Worm (Caenorhabditis elegans) whole organism, L4 larva: ENCODE data around the gene Y43F8B.22.

Source experiments
- D1046.2 ChIP-seq: fragments of 200-800 bp; sonication (Bioruptor generic); IDR thresholded peaks from 2 replicates; pipeline ENCODE4 v1.3.6; 2022; ENCODE audit warnings: missing genetic modification characterization, missing compliant biosample characterization
- F10B5.3 ChIP-seq: sonication (generic microtip); optimal IDR thresholded peaks from 2 replicates; lab custom pipeline; 2016; ENCODE audit warnings: mild to moderate bottlenecking, missing genetic modification characterization, missing compliant biosample characterization
- F37D6.2 ChIP-seq: sonication (generic microtip); optimal IDR thresholded peaks from 2 replicates; lab custom pipeline; 2016; ENCODE audit warnings: mild to moderate bottlenecking, missing genetic modification characterization, missing compliant biosample characterization
- F44E2.7 ChIP-seq: fragments of 200-800 bp; sonication (Bioruptor generic); IDR thresholded peaks from 2 replicates; pipeline ENCODE4 v2.1.2; 2022; ENCODE audit warnings: missing genetic modification characterization, missing compliant biosample characterization
- F49E8.2 ChIP-seq: sonication (generic microtip); optimal IDR thresholded peaks from 2 replicates; lab custom pipeline; 2016; ENCODE audit warnings: missing compliant biosample characterization, mild to moderate bottlenecking, missing genetic modification characterization, borderline replicate concordance
- R02D3.7 ChIP-seq: fragments of 150-350 bp; sonication (generic microtip); optimal IDR thresholded peaks from 3 replicates; lab custom pipeline; 2014; ENCODE audit warnings: missing biosample characterization, missing genetic modification characterization
- T20F7.1 ChIP-seq: fragments of 200-800 bp; sonication (Bioruptor generic); optimal IDR thresholded peaks from 2 replicates; lab custom pipeline; 2018; ENCODE audit warnings: mild to moderate bottlenecking, missing genetic modification characterization, missing compliant biosample characterization
- T26A8.4 ChIP-seq: fragments of 200-800 bp; sonication (Bioruptor generic); IDR thresholded peaks from 2 replicates; pipeline ENCODE4 v1.3.6; 2022; ENCODE audit warnings: missing genetic modification characterization, missing compliant biosample characterization
- Y75B8A.6 ChIP-seq: fragments of 200-800 bp; sonication (Bioruptor generic); IDR thresholded peaks from 2 replicates; pipeline ENCODE4 v1.3.6; 2022; ENCODE audit warnings: missing genetic modification reagents, missing genetic modification characterization, missing compliant biosample characterization
- aha-1 ChIP-seq: fragments of 150-350 bp; peaks from one replicate; lab custom pipeline; 2014; ENCODE audit warnings: missing biosample characterization, missing genetic modification characterization
- aly-2 ChIP-seq: sonication (generic microtip); optimal IDR thresholded peaks from 2 replicates; lab custom pipeline; 2018; ENCODE audit warnings: missing biosample characterization, missing genetic modification characterization
- ctbp-1 ChIP-seq: fragments of 200-800 bp; sonication (Bioruptor generic); IDR thresholded peaks from 2 replicates; pipeline ENCODE4 v1.3.6; 2022; ENCODE audit warnings: missing genetic modification reagents, missing genetic modification characterization, missing compliant biosample characterization
- daf-16 ChIP-seq, 3 experiments: sonication (generic microtip); optimal IDR thresholded peaks; 2 replicates each; lab custom pipeline; 2016 to 2017; ENCODE audit warnings: missing genetic modification characterization in 3 of 3, missing genetic modification reagents in 3 of 3, mild to moderate bottlenecking in 2 of 3, missing compliant biosample characterization in 2 of 3, missing biosample characterization in 1 of 3, moderate library complexity in 1 of 3
- dmd-6 ChIP-seq: fragments of 200-800 bp; sonication (Bioruptor generic); IDR thresholded peaks from 2 replicates; pipeline ENCODE4 v1.3.6; 2022; ENCODE audit warnings: missing genetic modification reagents, missing genetic modification characterization, missing compliant biosample characterization
- dve-1 ChIP-seq: sonication (generic microtip); optimal IDR thresholded peaks from 2 replicates; lab custom pipeline; 2017; ENCODE audit warnings: antibody characterized with exemption, mild to moderate bottlenecking, missing genetic modification characterization, missing compliant biosample characterization; ENCODE audit not compliant: insufficient read depth
- egl-43 ChIP-seq: fragments of 200-800 bp; sonication (Bioruptor generic); IDR thresholded peaks from 2 replicates; pipeline ENCODE4 v1.3.6; 2022; ENCODE audit warnings: missing genetic modification reagents, missing genetic modification characterization, missing compliant biosample characterization
- hif-1 ChIP-seq, 2 experiments: sonication (generic microtip); optimal IDR thresholded peaks; 2 replicates each; lab custom pipeline; 2016 to 2017; ENCODE audit warnings: missing compliant biosample characterization in 2 of 2, missing genetic modification characterization in 2 of 2, missing genetic modification reagents in 2 of 2, missing genotype in 2 of 2, mild to moderate bottlenecking in 1 of 2
- hlh-11 ChIP-seq: fragments of 200-800 bp; sonication (Bioruptor generic); optimal IDR thresholded peaks from 2 replicates; lab custom pipeline; 2018; ENCODE audit warnings: mild to moderate bottlenecking, missing genetic modification characterization, missing compliant biosample characterization
- hlh-30 ChIP-seq: sonication (generic microtip); optimal IDR thresholded peaks from 2 replicates; lab custom pipeline; 2017; ENCODE audit warnings: antibody characterized with exemption, mild to moderate bottlenecking, missing genetic modification characterization, missing compliant biosample characterization; ENCODE audit not compliant: insufficient read depth
- hmg-1.1 ChIP-seq: fragments of 200-800 bp; sonication (Bioruptor generic); IDR thresholded peaks from 2 replicates; pipeline ENCODE4 v1.3.6; 2022; ENCODE audit warnings: missing genetic modification reagents, missing genetic modification characterization, missing compliant biosample characterization
- lim-7 ChIP-seq: fragments of 200-800 bp; sonication (Bioruptor generic); IDR thresholded peaks from 2 replicates; pipeline ENCODE4 v1.3.6; 2022; ENCODE audit warnings: missing genetic modification characterization, missing compliant biosample characterization
- madf-9 ChIP-seq: fragments of 200-800 bp; sonication (Bioruptor generic); conservative IDR thresholded peaks from 2 replicates; pipeline ENCODE4 v1.3.6; 2022; ENCODE audit warnings: missing genetic modification reagents, missing genetic modification characterization, missing compliant biosample characterization
- mxl-2 ChIP-seq: fragments of 200-800 bp; sonication (Bioruptor generic); conservative IDR thresholded peaks from 2 replicates; pipeline ENCODE4 v1.3.6; 2022; ENCODE audit warnings: missing genetic modification reagents, missing genetic modification characterization, missing compliant biosample characterization
- mxl-3 ChIP-seq: fragments of 200-800 bp; sonication (Bioruptor generic); optimal IDR thresholded peaks from 2 replicates; lab custom pipeline; 2018; ENCODE audit warnings: mild to moderate bottlenecking, missing genetic modification characterization, missing compliant biosample characterization
- nhr-11 ChIP-seq: fragments of 150-350 bp; optimal IDR thresholded peaks from 2 replicates; lab custom pipeline; 2014; ENCODE audit warnings: missing biosample characterization, missing genetic modification characterization
- nhr-111 ChIP-seq: fragments of 200-800 bp; sonication (Bioruptor generic); optimal IDR thresholded peaks from 2 replicates; lab custom pipeline; 2018; ENCODE audit warnings: mild to moderate bottlenecking, missing genetic modification characterization, missing compliant biosample characterization
- nhr-28 ChIP-seq: fragments of 150-350 bp; optimal IDR thresholded peaks from 2 replicates; lab custom pipeline; 2014; ENCODE audit warnings: missing biosample characterization, missing genetic modification characterization
- nhr-77 ChIP-seq: fragments of 150-350 bp; optimal IDR thresholded peaks from 2 replicates; lab custom pipeline; 2014; ENCODE audit warnings: missing biosample characterization, missing genetic modification characterization
- pqm-1 ChIP-seq: sonication (generic microtip); optimal IDR thresholded peaks from 2 replicates; lab custom pipeline; 2017; ENCODE audit warnings: missing biosample characterization, missing genetic modification characterization
- sdz-12 ChIP-seq: fragments of 200-800 bp; sonication (Bioruptor generic); optimal IDR thresholded peaks from 2 replicates; lab custom pipeline; 2018; ENCODE audit warnings: mild to moderate bottlenecking, missing genetic modification characterization, missing compliant biosample characterization
- skn-1 ChIP-seq: fragments of 150-350 bp; optimal IDR thresholded peaks from 2 replicates; lab custom pipeline; 2014; ENCODE audit warnings: missing biosample characterization, missing genetic modification characterization
- unc-62 ChIP-seq, 3 experiments: fragments of 150-350 bp in 1 of 3; sonication (generic microtip); optimal IDR thresholded peaks in 2 of 3; peaks in 1 of 3; 1 replicate in 1 of 3; 2 replicates in 2 of 3; lab custom pipeline; 2014 to 2017; ENCODE audit warnings: missing biosample characterization in 3 of 3, missing genetic modification characterization in 3 of 3, missing genetic modification reagents in 3 of 3, missing genotype in 1 of 3
- zfp-3 ChIP-seq: fragments of 200-800 bp; sonication (Bioruptor generic); conservative IDR thresholded peaks from 2 replicates; pipeline ENCODE4 v1.3.6; 2022; ENCODE audit warnings: missing genetic modification reagents, missing genetic modification characterization, missing compliant biosample characterization
- zip-11 ChIP-seq: fragments of 200-800 bp; sonication (Bioruptor generic); IDR thresholded peaks from 2 replicates; pipeline ENCODE4 v1.3.6; 2022; ENCODE audit warnings: missing genetic modification characterization, missing compliant biosample characterization

The Y43F8B.22 gene

ce11 chrV:19467574-19467973 is 15.1 kb upstream of the Y43F8B.22 start, which contains the start of gene Y43F8B.23:
Gene Y43F8B.23 (minus strand): TSS chrV:19467648.
- TF ChIP-seq F37D6.2 (no peak), lim-7 (GFP tag; lab: Robert Waterston, UW) (no peak), hif-1 (tag; optimal IDR thresholded peaks at IDR 0.05; lab: Kevin White, UChicago) (no peak), daf-16 (GFP tag; optimal IDR thresholded peaks at IDR 0.05; lab: Kevin White, UChicago) (no peak), daf-16 (tag; optimal IDR thresholded peaks at IDR 0.05; lab: Kevin White, UChicago) (peak; percentile 11), hlh-30 (tag; lab: Kevin White, UChicago) (peak; percentile 27), F10B5.3 (tag; lab: Kevin White, UChicago) (no peak), T20F7.1 (peak; percentile 11), pqm-1 (peak; percentile 92), nhr-77 (tag; lab: Kevin White, UChicago) (peak; percentile 26), madf-9 (no peak), nhr-111 (GFP tag; lab: Kevin White, UChicago) (no peak), skn-1 (tag; lab: Kevin White, UChicago) (no peak), hlh-11 (tag; lab: Kevin White, UChicago) (peak; percentile 24), mxl-3 (GFP tag; lab: Kevin White, UChicago) (no peak), dmd-6 (GFP tag; lab: Robert Waterston, UW) (peak; percentile 56), dve-1 (tag; lab: Kevin White, UChicago) (peak; percentile 61), hmg-1.1 (GFP tag; lab: Robert Waterston, UW) (no peak), nhr-28 (tag; lab: Kevin White, UChicago) (peak; percentile 91), ctbp-1 (GFP tag; lab: Robert Waterston, UW) (no peak), sdz-12 (GFP tag; lab: Kevin White, UChicago) (no peak), unc-62 (GFP tag; optimal IDR thresholded peaks at IDR 0.05 in 1 of 2; lab: Kevin White, UChicago) (peak in 1 of 2 experiments; percentile 40), unc-62 (tag; optimal IDR thresholded peaks at IDR 0.05; lab: Kevin White, UChicago) (no peak), Y75B8A.6 (GFP tag; lab: Robert Waterston, UW) (no peak), F49E8.2 (tag; lab: Kevin White, UChicago) (no peak), zfp-3 (GFP tag; lab: Robert Waterston, UW) (no peak), R02D3.7 (tag; lab: Kevin White, UChicago) (no peak)

- no peak for TF ChIP-seq aly-2 (tag; lab: Kevin White, UChicago)
- no peak for TF ChIP-seq mxl-2 (GFP tag; lab: Robert Waterston, UW)
- TF ChIP-seq zip-11 (GFP tag; lab: Robert Waterston, UW), result no peak
- TF ChIP-seq D1046.2 (GFP tag; lab: Robert Waterston, UW), result no peak
- no peak for TF ChIP-seq dve-1 (tag; lab: Kevin White, UChicago)
- TF ChIP-seq F44E2.7, result no peak
- TF ChIP-seq T26A8.4 (GFP tag; lab: Robert Waterston, UW), result no peak
- no peak for TF ChIP-seq sdz-12 (GFP tag; lab: Kevin White, UChicago)
- TF ChIP-seq nhr-11 (tag; lab: Kevin White, UChicago), result no peak
Measured at ce11 chrV:19468083-19468482, 14.6 kb upstream of the Y43F8B.22 start, which contains the start of gene Y43F8B.12. Gene Y43F8B.12 (plus strand): TSS chrV:19468383.

- TF ChIP-seq aha-1 (tag; lab: Kevin White, UChicago), result peak; percentile 62
- TF ChIP-seq egl-43 (GFP tag; lab: Robert Waterston, UW), result no peak
- TF ChIP-seq, all 104 proteins: peak for 1
Measured at ce11 chrV:19470385-19470784, 12.2 kb upstream of the Y43F8B.22 start, which contains the start of gene Y43F8B.11. Gene Y43F8B.11 (plus strand): TSS chrV:19470685.
